Fruit fly (Drosophila melanogaster) whole organism, embryonic: ENCODE data around the gene CG32073.

Source experiments
- Antp ChIP-seq: fragments of 200-800 bp; sonication (Bioruptor generic); optimal IDR thresholded peaks from 3 replicates; lab custom pipeline; 2016; ENCODE audit warnings: missing biosample characterization, missing genetic modification characterization
- CG11093 ChIP-seq: fragments of 200-800 bp; sonication (Bioruptor generic); IDR thresholded peaks from 3 replicates; pipeline ENCODE4 v1.3.6; 2022; ENCODE audit warnings: missing biosample characterization, missing genetic modification characterization
- CG11695 ChIP-seq: fragments of 200-800 bp; sonication (Bioruptor generic); IDR thresholded peaks from 3 replicates; pipeline ENCODE4 v1.3.6; 2022; ENCODE audit warnings: missing biosample characterization, missing genetic modification characterization
- CG12155 ChIP-seq: fragments of 200-800 bp; sonication (Bioruptor generic); optimal IDR thresholded peaks from 3 replicates; lab custom pipeline; 2016; ENCODE audit warnings: missing biosample characterization, missing genetic modification characterization
- CG12236 ChIP-seq: fragments of 200-800 bp; sonication (Bioruptor generic); optimal IDR thresholded peaks from 2 replicates; lab custom pipeline; 2016; ENCODE audit warnings: missing biosample characterization, missing genetic modification characterization
- CG12299 ChIP-seq: fragments of 200-800 bp; sonication (Bioruptor generic); optimal IDR thresholded peaks from 2 replicates; lab custom pipeline; 2018; ENCODE audit warnings: missing biosample characterization, mild to moderate bottlenecking, missing genetic modification characterization
- CG12942 ChIP-seq: fragments of 200-800 bp; sonication (Bioruptor generic); optimal IDR thresholded peaks from 3 replicates; lab custom pipeline; 2016; ENCODE audit warnings: missing biosample characterization, missing genetic modification characterization
- CG13123 ChIP-seq: fragments of 200-800 bp; sonication (Bioruptor generic); optimal IDR thresholded peaks from 2 replicates; lab custom pipeline; 2016; ENCODE audit warnings: missing biosample characterization, missing genetic modification characterization
- CG14667 ChIP-seq: fragments of 200-800 bp; sonication (Bioruptor generic); IDR thresholded peaks from 2 replicates; pipeline ENCODE4 v1.3.6; 2022; ENCODE audit warnings: missing biosample characterization, missing genetic modification characterization
- CG14965 ChIP-seq: fragments of 200-800 bp; sonication (Bioruptor generic); optimal IDR thresholded peaks from 2 replicates; lab custom pipeline; 2016; ENCODE audit warnings: missing biosample characterization, missing genetic modification characterization, borderline replicate concordance
- CG15073 ChIP-seq: fragments of 200-800 bp; sonication (Bioruptor generic); optimal IDR thresholded peaks from 2 replicates; lab custom pipeline; 2016; ENCODE audit warnings: missing biosample characterization, missing genetic modification characterization
- CG1603 ChIP-seq: fragments of 200-800 bp; sonication (Bioruptor generic); optimal IDR thresholded peaks from 2 replicates; lab custom pipeline; 2019; ENCODE audit warnings: missing biosample characterization, mild to moderate bottlenecking, missing genetic modification characterization, moderate library complexity
- CG17802 ChIP-seq: fragments of 200-800 bp; sonication (Bioruptor generic); optimal IDR thresholded peaks from 2 replicates; lab custom pipeline; 2018; ENCODE audit warnings: missing biosample characterization, mild to moderate bottlenecking, missing genetic modification characterization, moderate library complexity
- CG17829 ChIP-seq: fragments of 200-800 bp; optimal IDR thresholded peaks from 2 replicates; lab custom pipeline; 2019; ENCODE audit warnings: missing biosample characterization, mild to moderate bottlenecking, missing genetic modification characterization, moderate library complexity
- CG2678 ChIP-seq: fragments of 200-800 bp; sonication (Bioruptor generic); optimal IDR thresholded peaks from 3 replicates; lab custom pipeline; 2019; ENCODE audit warnings: missing biosample characterization, mild to moderate bottlenecking, missing genetic modification characterization, moderate library complexity
- CG33213 ChIP-seq: fragments of 200-800 bp; sonication (Bioruptor generic); optimal IDR thresholded peaks from 3 replicates; lab custom pipeline; 2016; ENCODE audit warnings: missing biosample characterization, missing genetic modification characterization
- CG5953 ChIP-seq: fragments of 200-800 bp; sonication (Bioruptor generic); IDR thresholded peaks from 2 replicates; pipeline ENCODE4 v1.3.6; 2022; ENCODE audit warnings: missing biosample characterization, missing genetic modification characterization
- CG6254 ChIP-seq: fragments of 200-800 bp; sonication (Bioruptor generic); optimal IDR thresholded peaks from 3 replicates; lab custom pipeline; 2017; ENCODE audit warnings: mild to moderate bottlenecking, missing biosample characterization, missing genetic modification reagents, missing genetic modification characterization
- CG7556 ChIP-seq: fragments of 200-800 bp; sonication (Bioruptor generic); optimal IDR thresholded peaks from 2 replicates; lab custom pipeline; 2017; ENCODE audit warnings: missing biosample characterization, mild to moderate bottlenecking, missing genetic modification characterization
- CG8290 ChIP-seq, 3 experiments: fragments of 200-800 bp; sonication (Bioruptor generic); optimal IDR thresholded peaks; 2 replicates each; lab custom pipeline; 2016 to 2019; ENCODE audit warnings: missing biosample characterization in 3 of 3, missing genetic modification characterization in 3 of 3, mild to moderate bottlenecking in 2 of 3, moderate library complexity in 1 of 3
- CG8924 ChIP-seq: fragments of 200-800 bp; optimal IDR thresholded peaks from 3 replicates; lab custom pipeline; 2019; ENCODE audit warnings: missing biosample characterization, mild to moderate bottlenecking, missing genetic modification characterization, moderate library complexity
- CG9215 ChIP-seq: fragments of 200-800 bp; sonication (Bioruptor generic); IDR thresholded peaks from 2 replicates; pipeline ENCODE4 v1.3.6; 2022; ENCODE audit warnings: missing biosample characterization, missing genetic modification characterization
- CG9876 ChIP-seq: fragments of 200-800 bp; sonication (Bioruptor generic); optimal IDR thresholded peaks from 2 replicates; lab custom pipeline; 2016; ENCODE audit warnings: missing biosample characterization, missing genetic modification characterization
- CG9932 ChIP-seq: fragments of 200-800 bp; sonication (Bioruptor generic); IDR thresholded peaks from 2 replicates; pipeline ENCODE4 v1.3.6; 2022; ENCODE audit warnings: missing biosample characterization, missing genetic modification characterization
- CkIIα-i1 ChIP-seq: fragments of 200-800 bp; sonication (Bioruptor generic); IDR thresholded peaks from 2 replicates; pipeline ENCODE4 v1.3.6; 2022; ENCODE audit warnings: missing biosample characterization, missing genetic modification characterization
- Dfd ChIP-seq, 2 experiments: fragments of >200 bp; optimal IDR thresholded peaks; 2 replicates each; lab custom pipeline; 2017; ENCODE audit warnings: missing biosample characterization in 2 of 2, missing genetic modification characterization in 2 of 2
- E2f1 ChIP-seq: fragments of 200-800 bp; sonication (Bioruptor generic); IDR thresholded peaks from 2 replicates; pipeline ENCODE4 v1.3.6; 2022; ENCODE audit warnings: missing biosample characterization, missing genetic modification characterization
- Mad ChIP-seq: fragments of 200-800 bp; sonication (Bioruptor generic); optimal IDR thresholded peaks from 2 replicates; lab custom pipeline; 2016; ENCODE audit warnings: missing biosample characterization, missing genetic modification characterization
- NfI ChIP-seq: fragments of 200-800 bp; sonication (Bioruptor generic); optimal IDR thresholded peaks from 3 replicates; lab custom pipeline; 2018; ENCODE audit warnings: missing biosample characterization, mild to moderate bottlenecking, missing genetic modification characterization, moderate library complexity
- Pdp1 ChIP-seq, 2 experiments: fragments of 200-800 bp; sonication (Bioruptor generic); optimal IDR thresholded peaks; 3 replicates each; lab custom pipeline; 2016; ENCODE audit warnings: missing biosample characterization in 2 of 2, missing genetic modification characterization in 2 of 2, mild to moderate bottlenecking in 1 of 2, moderate library complexity in 1 of 2
- Rx ChIP-seq: fragments of 200-800 bp; sonication (Bioruptor generic); IDR thresholded peaks from 2 replicates; pipeline ENCODE4 v1.3.6; 2022; ENCODE audit warnings: missing biosample characterization, missing genetic modification characterization
- ash1 ChIP-seq: fragments of 200-800 bp; sonication (Bioruptor generic); optimal IDR thresholded peaks from 2 replicates; lab custom pipeline; 2018; ENCODE audit warnings: missing biosample characterization, mild to moderate bottlenecking, missing genetic modification characterization
- cwo ChIP-seq: fragments of 200-800 bp; sonication (Bioruptor generic); optimal IDR thresholded peaks from 3 replicates; lab custom pipeline; 2017; ENCODE audit warnings: missing biosample characterization, missing genetic modification characterization, mild to moderate bottlenecking, moderate library complexity, missing genetic modification reagents
- ewg ChIP-seq: fragments of 200-800 bp; sonication (Bioruptor generic); optimal IDR thresholded peaks from 3 replicates; lab custom pipeline; 2017; ENCODE audit warnings: mild to moderate bottlenecking, missing biosample characterization, missing genetic modification reagents, missing genetic modification characterization
- her ChIP-seq: fragments of 200-800 bp; sonication (Bioruptor generic); optimal IDR thresholded peaks from 2 replicates; lab custom pipeline; 2016; ENCODE audit warnings: missing biosample characterization, missing genetic modification characterization
- hkb ChIP-seq, 2 experiments: fragments of 200-800 bp in 1 of 2; fragments of >200 bp in 1 of 2; sonication (Bioruptor generic) in 1 of 2; IDR thresholded peaks in 1 of 2; optimal IDR thresholded peaks in 1 of 2; 2 replicates each; pipeline versions ENCODE4 v1.3.6 to Lab custom; 2017 to 2022; ENCODE audit warnings: missing biosample characterization in 1 of 2, missing genetic modification characterization in 1 of 2
- lbe ChIP-seq: fragments of 200-800 bp; sonication (Bioruptor generic); optimal IDR thresholded peaks from 2 replicates; lab custom pipeline; 2016; ENCODE audit warnings: missing biosample characterization, mild to moderate bottlenecking, missing genetic modification characterization
- lov ChIP-seq, 2 experiments: fragments of 200-800 bp in 1 of 2; fragments of >200 bp in 1 of 2; sonication (Bioruptor generic) in 1 of 2; IDR thresholded peaks in 1 of 2; optimal IDR thresholded peaks in 1 of 2; 2 replicates in 1 of 2; 3 replicates in 1 of 2; pipeline versions ENCODE4 v1.3.6 to Lab custom; 2017 to 2022; ENCODE audit warnings: missing biosample characterization in 1 of 2, missing genetic modification characterization in 1 of 2
- maf-S ChIP-seq: fragments of 200-800 bp; sonication (Bioruptor generic); optimal IDR thresholded peaks from 2 replicates; lab custom pipeline; 2016; ENCODE audit warnings: missing biosample characterization, missing genetic modification characterization
- mld ChIP-seq: fragments of 200-800 bp; sonication (Bioruptor generic); IDR thresholded peaks from 3 replicates; pipeline ENCODE4 v1.3.6; 2022; ENCODE audit warnings: missing biosample characterization, missing genetic modification characterization; ENCODE audit not compliant: partially characterized antibody
- nau ChIP-seq: fragments of 200-800 bp; sonication (Bioruptor generic); optimal IDR thresholded peaks from 3 replicates; lab custom pipeline; 2017; ENCODE audit warnings: missing biosample characterization, mild to moderate bottlenecking, missing genetic modification characterization, missing genetic modification reagents
- psq ChIP-seq: fragments of 200-800 bp; sonication (Bioruptor generic); optimal IDR thresholded peaks from 2 replicates; lab custom pipeline; 2017; ENCODE audit warnings: missing biosample characterization, missing genetic modification characterization
- ranshi ChIP-seq: fragments of 200-800 bp; sonication (Bioruptor generic); IDR thresholded peaks from 2 replicates; pipeline ENCODE4 v1.3.6; 2022; ENCODE audit warnings: missing biosample characterization, missing genetic modification characterization
- repo ChIP-seq: fragments of 200-800 bp; sonication (Bioruptor generic); optimal IDR thresholded peaks from 2 replicates; lab custom pipeline; 2016; ENCODE audit warnings: missing biosample characterization, missing genetic modification characterization
- salm ChIP-seq: fragments of 200-800 bp; sonication (Bioruptor generic); optimal IDR thresholded peaks from 2 replicates; lab custom pipeline; 2018; ENCODE audit warnings: missing biosample characterization, mild to moderate bottlenecking, missing genetic modification characterization
- sima ChIP-seq: fragments of 200-800 bp; sonication (Bioruptor generic); optimal IDR thresholded peaks from 2 replicates; lab custom pipeline; 2016; ENCODE audit warnings: missing biosample characterization, missing genetic modification characterization
- tin ChIP-seq: fragments of 200-800 bp; sonication (Bioruptor generic); optimal IDR thresholded peaks from 3 replicates; lab custom pipeline; 2016; ENCODE audit warnings: missing biosample characterization, missing genetic modification characterization
- wdn ChIP-seq: fragments of 200-800 bp; sonication (Bioruptor generic); IDR thresholded peaks from 2 replicates; pipeline ENCODE4 v1.3.6; 2022; ENCODE audit warnings: missing biosample characterization, missing genetic modification characterization

CG32073 gene

DNA sequence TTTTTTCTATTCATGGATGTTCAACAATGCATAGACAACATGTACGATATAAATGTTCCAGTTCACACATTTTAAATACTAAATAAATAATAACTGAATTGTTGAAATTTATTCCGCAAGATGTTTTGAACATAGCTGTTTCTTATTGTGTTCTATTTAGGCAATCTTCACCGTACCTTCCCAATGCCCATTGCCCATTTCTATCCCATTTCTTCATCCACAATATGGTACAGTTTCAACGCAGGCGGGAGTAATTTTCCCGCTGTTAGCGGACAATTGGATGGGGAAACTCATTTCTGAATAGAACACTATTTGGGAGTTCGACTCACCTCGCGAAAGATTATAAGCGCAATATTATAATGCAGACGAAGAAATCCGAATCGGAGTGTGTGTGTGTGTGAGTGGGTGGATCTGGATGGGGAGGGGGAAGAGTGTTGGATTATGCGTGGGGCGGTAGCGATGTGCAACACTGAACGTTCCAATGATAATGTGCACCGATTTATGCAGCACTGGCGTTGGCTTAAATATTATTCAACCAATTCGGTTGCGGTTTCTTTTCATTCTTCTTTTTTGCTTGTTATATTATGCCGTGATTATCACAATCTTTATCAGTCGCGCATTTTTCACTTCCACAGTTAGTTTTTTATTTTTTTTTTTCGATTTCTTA, 15.3 kb downstream of the CG32073 start (continued):
- TF ChIP-seq E2f1 (GFP tag; lab: Robert Waterston, UW) (no peak), Mad (GFP tag; lab: Kevin White, UChicago) (peak; percentile 45), CG13123 (GFP tag; lab: Kevin White, UChicago) (peak; percentile 17), psq (GFP tag; lab: Kevin White, UChicago) (peak; percentile 67), repo (GFP tag; lab: Kevin White, UChicago) (peak; percentile 56), CG11093 (GFP tag; lab: Robert Waterston, UW) (no peak), CG6254 (GFP tag; lab: Kevin White, UChicago) (peak; percentile 26), CG12299 (tag; lab: Kevin White, UChicago) (no peak), ranshi (GFP tag; lab: Robert Waterston, UW) (peak; percentile 13; the same call in 1 of the 2 replicates), ash1 (GFP tag; lab: Kevin White, UChicago) (peak; percentile 55), CG15073 (GFP tag; lab: Kevin White, UChicago) (no peak), ewg (GFP tag; lab: Kevin White, UChicago) (peak; percentile 7), CG9932 (GFP tag; lab: Robert Waterston, UW) (peak; percentile 53), lov (optimal IDR thresholded peaks at IDR 0.05; lab: Kevin White, UChicago) (no peak), lov (GFP tag; IDR thresholded peaks at IDR 0.05; lab: Robert Waterston, UW) (0 out of 3 replicates have a peak, but pooled peaks have one; percentile 5), Antp (GFP tag; lab: Kevin White, UChicago) (peak; percentile 63), NfI (GFP tag; lab: Kevin White, UChicago) (peak; percentile 62), hkb (optimal IDR thresholded peaks at IDR 0.05; lab: Kevin White, UChicago) (no peak), hkb (GFP tag; IDR thresholded peaks at IDR 0.05; lab: Robert Waterston, UW) (0 out of 2 replicates have a peak, but pooled peaks have one; percentile 11), CG9876 (peak; percentile 59), tin (GFP tag; lab: Kevin White, UChicago) (peak; percentile 62), CG11695 (0 out of 3 replicates have a peak, but pooled peaks have one; percentile 15), CG8290 (GFP tag; optimal IDR thresholded peaks at IDR 0.05; lab: Kevin White, UChicago) (peak; percentile 80), CG8290 (tag; optimal IDR thresholded peaks at IDR 0.05; lab: Kevin White, UChicago) (peak; percentile 55 to 78), CG5953 (no peak), Pdp1 (GFP tag; optimal IDR thresholded peaks at IDR 0.05; lab: Kevin White, UChicago) (peak; percentile 37 to 98), CG9215 (GFP tag; lab: Robert Waterston, UW) (0 out of 2 replicates have a peak, but pooled peaks have one; percentile 6), sima (peak; percentile 25), CG1603 (tag; lab: Kevin White, UChicago) (peak; percentile 32), mld (no peak), Dfd (GFP tag; optimal IDR thresholded peaks at IDR 0.05; lab: Kevin White, UChicago) (no peak), CkIIα-i1 (GFP tag; lab: Robert Waterston, UW) (no peak), CG17802 (tag; lab: Kevin White, UChicago) (peak; percentile 12), wdn (GFP tag; lab: Robert Waterston, UW) (no peak), cwo (GFP tag; lab: Kevin White, UChicago) (peak; percentile 54), CG12942 (GFP tag; lab: Kevin White, UChicago) (peak; percentile 39), CG7556 (GFP tag; lab: Kevin White, UChicago) (peak; percentile 5), nau (peak; percentile 47), CG2678 (tag; lab: Kevin White, UChicago) (no peak), salm (tag; lab: Kevin White, UChicago) (no peak), her (peak; percentile 61), CG14965 (GFP tag; lab: Kevin White, UChicago) (no peak), maf-S (GFP tag; lab: Kevin White, UChicago) (peak; percentile 64), lbe (peak; percentile 48), Rx (GFP tag; lab: Robert Waterston, UW) (0 out of 2 replicates have a peak, but pooled peaks have one; percentile 26), CG12236 (GFP tag; lab: Kevin White, UChicago) (peak; percentile 4), CG8924 (tag; lab: Kevin White, UChicago) (no peak), CG14667 (GFP tag; lab: Robert Waterston, UW) (no peak), CG12155 (GFP tag; lab: Kevin White, UChicago) (peak; percentile 57), CG33213 (peak; percentile 63), CG17829 (tag; lab: Kevin White, UChicago) (peak; percentile 31)
